Fruit fly (Drosophila melanogaster): ENCODE data around the gene CG8042.

dm6 chr3L:8005770-8006169 lies 31.0 kb upstream of the CG8042 start:
- TF ChIP-seq psq (optimal IDR thresholded peaks at IDR 0.05) (no peak), Myc (optimal IDR thresholded peaks at IDR 0.05) (no peak), ttk (optimal IDR thresholded peaks at IDR 0.05) (no peak), insv (optimal IDR thresholded peaks at IDR 0.05) (no peak)
